Fruit fly (Drosophila melanogaster) whole organism, embryonic: ENCODE data around the gene Ir87a.

ENCODE experiments used
- Asciz ChIP-seq: fragments of 200-800 bp; sonication (Bioruptor generic); optimal IDR thresholded peaks from 2 replicates; lab custom pipeline; 2017; ENCODE audit warnings: missing biosample characterization, mild to moderate bottlenecking, missing genetic modification characterization, missing genetic modification reagents
- Atf6 ChIP-seq: fragments of 200-800 bp; sonication (Bioruptor generic); IDR thresholded peaks from 2 replicates; pipeline ENCODE4 v1.3.6; 2022; ENCODE audit warnings: missing biosample characterization, missing genetic modification characterization
- B-H1 ChIP-seq: fragments of 200-800 bp; sonication (Bioruptor generic); IDR thresholded peaks from 3 replicates; pipeline ENCODE4 v1.3.6; 2022; ENCODE audit warnings: missing biosample characterization, missing genetic modification characterization
- C15 ChIP-seq: fragments of 200-800 bp; sonication (Bioruptor generic); IDR thresholded peaks from 3 replicates; pipeline ENCODE4 v1.3.6; 2022; ENCODE audit warnings: missing biosample characterization, missing genetic modification characterization
- CG10147 ChIP-seq: fragments of 200-800 bp; sonication (Bioruptor generic); optimal IDR thresholded peaks from 2 replicates; lab custom pipeline; 2019; ENCODE audit warnings: missing biosample characterization, mild to moderate bottlenecking, missing genetic modification characterization, moderate library complexity
- CG10267 ChIP-seq: fragments of 200-800 bp; sonication (Bioruptor generic); optimal IDR thresholded peaks from 2 replicates; lab custom pipeline; 2018; ENCODE audit warnings: missing biosample characterization, mild to moderate bottlenecking, missing genetic modification characterization, moderate library complexity
- CG1233 ChIP-seq: fragments of 200-800 bp; sonication (Bioruptor generic); optimal IDR thresholded peaks from 4 replicates; lab custom pipeline; 2018; ENCODE audit warnings: missing biosample characterization, mild to moderate bottlenecking, missing genetic modification characterization
- CG15011 ChIP-seq: fragments of 200-800 bp; sonication (Bioruptor generic); optimal IDR thresholded peaks from 3 replicates; lab custom pipeline; 2018; ENCODE audit warnings: missing biosample characterization, mild to moderate bottlenecking, missing genetic modification characterization
- CG17385 ChIP-seq: fragments of 200-800 bp; sonication (Bioruptor generic); optimal IDR thresholded peaks from 3 replicates; lab custom pipeline; 2018; ENCODE audit warnings: missing biosample characterization, mild to moderate bottlenecking, missing genetic modification characterization
- CG1832 ChIP-seq: fragments of 200-800 bp; sonication (Bioruptor generic); optimal IDR thresholded peaks from 2 replicates; lab custom pipeline; 2017; ENCODE audit warnings: missing biosample characterization, mild to moderate bottlenecking, missing genetic modification characterization, inconsistent platforms
- CG18619 ChIP-seq: fragments of 200-800 bp; sonication (Bioruptor generic); optimal IDR thresholded peaks from 3 replicates; lab custom pipeline; 2017; ENCODE audit warnings: missing biosample characterization, mild to moderate bottlenecking, missing genetic modification characterization
- CG2116 ChIP-seq: fragments of 200-800 bp; sonication (Bioruptor generic); optimal IDR thresholded peaks from 3 replicates; lab custom pipeline; 2018; ENCODE audit warnings: missing biosample characterization, mild to moderate bottlenecking, missing genetic modification characterization
- CG3065 ChIP-seq: fragments of 200-800 bp; sonication (Bioruptor generic); optimal IDR thresholded peaks from 2 replicates; lab custom pipeline; 2016; ENCODE audit warnings: missing biosample characterization, missing genetic modification characterization
- CG33557 ChIP-seq: fragments of 200-800 bp; sonication (Bioruptor generic); optimal IDR thresholded peaks from 2 replicates; lab custom pipeline; 2019; ENCODE audit warnings: missing biosample characterization, mild to moderate bottlenecking, missing genetic modification characterization, moderate library complexity
- CG4360 ChIP-seq: fragments of 200-800 bp; sonication (Bioruptor generic); IDR thresholded peaks from 2 replicates; pipeline ENCODE4 v1.3.6; 2022; ENCODE audit warnings: missing biosample characterization, missing genetic modification characterization
- CG43689 ChIP-seq: fragments of 200-800 bp; sonication (Bioruptor generic); IDR thresholded peaks from 2 replicates; pipeline ENCODE4 v1.3.6; 2022; ENCODE audit warnings: missing biosample characterization, missing genetic modification characterization
- CG4707 ChIP-seq: fragments of 200-800 bp; sonication (Bioruptor generic); optimal IDR thresholded peaks from 2 replicates; lab custom pipeline; 2018; ENCODE audit warnings: missing biosample characterization, mild to moderate bottlenecking, missing genetic modification characterization, moderate library complexity
- CG7556 ChIP-seq: fragments of 200-800 bp; sonication (Bioruptor generic); optimal IDR thresholded peaks from 2 replicates; lab custom pipeline; 2017; ENCODE audit warnings: missing biosample characterization, mild to moderate bottlenecking, missing genetic modification characterization
- Camta ChIP-seq: fragments of 200-800 bp; sonication (Bioruptor generic); optimal IDR thresholded peaks from 2 replicates; lab custom pipeline; 2016; ENCODE audit warnings: missing biosample characterization, missing genetic modification characterization
- Chrac-16 ChIP-seq: fragments of 200-800 bp; sonication (Bioruptor generic); optimal IDR thresholded peaks from 3 replicates; lab custom pipeline; 2016; ENCODE audit warnings: missing biosample characterization, missing genetic modification characterization
- D19A ChIP-seq: fragments of 200-800 bp; optimal IDR thresholded peaks from 3 replicates; lab custom pipeline; 2019; ENCODE audit warnings: missing biosample characterization, mild to moderate bottlenecking, missing genetic modification characterization, moderate library complexity
- Dip2 ChIP-seq: fragments of 200-800 bp; sonication (Bioruptor generic); IDR thresholded peaks from 2 replicates; pipeline ENCODE4 v1.3.6; 2022; ENCODE audit warnings: missing biosample characterization, missing genetic modification characterization
- E2f1 ChIP-seq: fragments of 200-800 bp; sonication (Bioruptor generic); IDR thresholded peaks from 2 replicates; pipeline ENCODE4 v1.3.6; 2022; ENCODE audit warnings: missing biosample characterization, missing genetic modification characterization
- Ets65A ChIP-seq: fragments of 200-800 bp; sonication (Bioruptor generic); peaks from one replicate; lab custom pipeline; 2016; ENCODE audit warnings: missing biosample characterization, missing genetic modification characterization
- HLH54F ChIP-seq: fragments of 200-800 bp; sonication (Bioruptor generic); optimal IDR thresholded peaks from 3 replicates; lab custom pipeline; 2016; ENCODE audit warnings: missing biosample characterization, missing genetic modification characterization
- HLHmδ ChIP-seq: fragments of 200-800 bp; sonication (Bioruptor generic); optimal IDR thresholded peaks from 2 replicates; lab custom pipeline; 2018; ENCODE audit warnings: missing biosample characterization, mild to moderate bottlenecking, missing genetic modification characterization, moderate library complexity
- Hmr ChIP-seq: fragments of 200-800 bp; sonication (Bioruptor generic); optimal IDR thresholded peaks from 3 replicates; lab custom pipeline; 2017; ENCODE audit warnings: mild to moderate bottlenecking, missing biosample characterization, missing genetic modification reagents, missing genetic modification characterization
- Hr51 ChIP-seq, 2 experiments: fragments of 200-800 bp; sonication (Bioruptor generic); optimal IDR thresholded peaks; 2 replicates in 1 of 2; 3 replicates in 1 of 2; lab custom pipeline; 2016 to 2018; ENCODE audit warnings: missing biosample characterization in 2 of 2, missing genetic modification characterization in 2 of 2, mild to moderate bottlenecking in 1 of 2, moderate library complexity in 1 of 2
- Optix ChIP-seq: fragments of 200-800 bp; sonication (Bioruptor generic); IDR thresholded peaks from 3 replicates; pipeline ENCODE4 v1.3.6; 2022; ENCODE audit warnings: missing biosample characterization, missing genetic modification characterization
- Rx ChIP-seq: fragments of 200-800 bp; sonication (Bioruptor generic); IDR thresholded peaks from 2 replicates; pipeline ENCODE4 v1.3.6; 2022; ENCODE audit warnings: missing biosample characterization, missing genetic modification characterization
- Six4 ChIP-seq: fragments of 200-800 bp; sonication (Bioruptor generic); optimal IDR thresholded peaks from 2 replicates; lab custom pipeline; 2016; ENCODE audit warnings: missing biosample characterization, missing genetic modification characterization
- Tbp ChIP-seq: fragments of >200 bp; optimal IDR thresholded peaks from 2 replicates; lab custom pipeline; 2018; ENCODE audit warnings: missing biosample characterization, missing genetic modification characterization
- bab2 ChIP-seq: fragments of 200-800 bp; sonication (Bioruptor generic); optimal IDR thresholded peaks from 2 replicates; lab custom pipeline; 2016; ENCODE audit warnings: missing biosample characterization, missing genetic modification characterization
- chm ChIP-seq: fragments of 200-800 bp; sonication (Bioruptor generic); IDR thresholded peaks from 2 replicates; pipeline ENCODE4 v1.3.6; 2022; ENCODE audit warnings: missing biosample characterization, missing genetic modification characterization
- croc ChIP-seq: fragments of 200-800 bp; sonication (Bioruptor generic); conservative IDR thresholded peaks from 3 replicates; pipeline ENCODE4 v1.3.6; 2022; ENCODE audit warnings: missing biosample characterization, missing genetic modification characterization
- dysf ChIP-seq: fragments of 200-800 bp; sonication (Bioruptor generic); IDR thresholded peaks from 3 replicates; pipeline ENCODE4 v1.3.6; 2022; ENCODE audit warnings: missing biosample characterization, missing genetic modification characterization
- ems ChIP-seq: fragments of 200-800 bp; sonication (Bioruptor generic); optimal IDR thresholded peaks from 3 replicates; lab custom pipeline; 2016; ENCODE audit warnings: missing biosample characterization, missing genetic modification characterization
- fd64A ChIP-seq: fragments of 200-800 bp; sonication (Bioruptor generic); optimal IDR thresholded peaks from 3 replicates; lab custom pipeline; 2018; ENCODE audit warnings: missing biosample characterization, mild to moderate bottlenecking, missing genetic modification characterization
- gcm2 ChIP-seq: fragments of 200-800 bp; sonication (Bioruptor generic); optimal IDR thresholded peaks from 2 replicates; lab custom pipeline; 2016; ENCODE audit warnings: missing biosample characterization, missing genetic modification characterization
- gem ChIP-seq: fragments of 200-800 bp; sonication (Bioruptor generic); optimal IDR thresholded peaks from 2 replicates; lab custom pipeline; 2019; ENCODE audit warnings: missing biosample characterization, mild to moderate bottlenecking, missing genetic modification characterization, moderate library complexity
- gsb ChIP-seq: fragments of 200-800 bp; sonication (Bioruptor generic); IDR thresholded peaks from 2 replicates; pipeline ENCODE4 v1.3.6; 2022; ENCODE audit warnings: missing biosample characterization, missing genetic modification characterization
- gt ChIP-seq: fragments of 200-800 bp; sonication (Bioruptor generic); IDR thresholded peaks from 2 replicates; pipeline ENCODE4 v1.3.6; 2022; ENCODE audit warnings: missing biosample characterization, missing genetic modification characterization
- ham ChIP-seq: fragments of 200-800 bp; sonication (Bioruptor generic); IDR thresholded peaks from 2 replicates; pipeline ENCODE4 v1.3.6; 2022; ENCODE audit warnings: missing biosample characterization, missing genetic modification characterization
- jumu ChIP-seq: fragments of 200-800 bp; sonication (Bioruptor generic); optimal IDR thresholded peaks from 3 replicates; lab custom pipeline; 2016; ENCODE audit warnings: missing biosample characterization, missing genetic modification characterization
- kni ChIP-seq: fragments of 200-800 bp; sonication (Bioruptor generic); optimal IDR thresholded peaks from 3 replicates; lab custom pipeline; 2017; ENCODE audit warnings: mild to moderate bottlenecking, missing biosample characterization, missing genetic modification reagents, missing genetic modification characterization
- knrl ChIP-seq: fragments of 200-800 bp; sonication (Bioruptor generic); IDR thresholded peaks from 3 replicates; pipeline ENCODE4 v1.3.6; 2022; ENCODE audit warnings: missing biosample characterization, missing genetic modification characterization; ENCODE audit not compliant: partially characterized antibody
- lilli ChIP-seq: fragments of 200-800 bp; sonication (Bioruptor generic); optimal IDR thresholded peaks from 3 replicates; lab custom pipeline; 2016; ENCODE audit warnings: missing biosample characterization, missing genetic modification characterization
- lmd ChIP-seq: fragments of 200-800 bp; sonication (Bioruptor generic); IDR thresholded peaks from 2 replicates; pipeline ENCODE4 v1.3.6; 2022; ENCODE audit warnings: missing biosample characterization, missing genetic modification characterization
- mirr ChIP-seq: fragments of 200-800 bp; sonication (Bioruptor generic); optimal IDR thresholded peaks from 3 replicates; lab custom pipeline; 2018; ENCODE audit warnings: missing biosample characterization, mild to moderate bottlenecking, missing genetic modification characterization
- trem ChIP-seq: fragments of 200-800 bp; optimal IDR thresholded peaks from 3 replicates; lab custom pipeline; 2019; ENCODE audit warnings: missing biosample characterization, mild to moderate bottlenecking, missing genetic modification characterization, moderate library complexity
- usp ChIP-seq: fragments of >200 bp; optimal IDR thresholded peaks from 2 replicates; lab custom pipeline; 2017; ENCODE audit warnings: missing biosample characterization, missing genetic modification characterization
- vfl ChIP-seq: fragments of 200-800 bp; sonication (Bioruptor generic); optimal IDR thresholded peaks from 2 replicates; lab custom pipeline; 2016; ENCODE audit warnings: missing biosample characterization, missing genetic modification characterization

Ir87a gene

dm6 chr3R:13446489-13446888 lies 26.4 kb downstream of the Ir87a start (continued):
- TF ChIP-seq lmd (GFP tag; lab: Robert Waterston, UW) = peak; percentile 60; the same call in 1 of the 2 replicates
- TF ChIP-seq gcm2 = no peak
- TF ChIP-seq Camta = peak; percentile 22
- TF ChIP-seq jumu (GFP tag; lab: Kevin White, UChicago) = peak; percentile 8
- no peak for TF ChIP-seq fd64A (GFP tag; lab: Kevin White, UChicago)
- TF ChIP-seq CG4360 (GFP tag; lab: Robert Waterston, UW) = no peak
- peak; percentile 6 for TF ChIP-seq bab2 (GFP tag; lab: Kevin White, UChicago)
- TF ChIP-seq Optix = no peak
- TF ChIP-seq Atf6 (GFP tag; lab: Robert Waterston, UW) = no peak
- peak; percentile 68; the same call in 2 of the 3 replicates for TF ChIP-seq dysf (GFP tag; lab: Robert Waterston, UW)
- TF ChIP-seq E2f1 = 0 out of 2 replicates have a peak, but pooled peaks have one; percentile 13
- no peak for TF ChIP-seq CG33557 (GFP tag; lab: Kevin White, UChicago)
- TF ChIP-seq CG15011 (GFP tag; lab: Kevin White, UChicago) = no peak
- TF ChIP-seq D19A = peak; percentile 15
- TF ChIP-seq vfl (GFP tag; lab: Kevin White, UChicago) = no peak
- no peak for TF ChIP-seq kni (GFP tag; lab: Kevin White, UChicago)
- TF ChIP-seq Tbp = no peak
- TF ChIP-seq Chrac-16 = peak; percentile 5
- TF ChIP-seq Hmr (GFP tag; lab: Kevin White, UChicago) = no peak
- no peak for TF ChIP-seq CG1832 (GFP tag; lab: Kevin White, UChicago)
- no peak for TF ChIP-seq CG10147
- no peak for TF ChIP-seq gt (GFP tag; lab: Robert Waterston, UW)
- TF ChIP-seq CG43689 (GFP tag; lab: Robert Waterston, UW) = no peak
- TF ChIP-seq Asciz (GFP tag; lab: Kevin White, UChicago) = peak; percentile 8
- no peak for TF ChIP-seq gsb (GFP tag; lab: Robert Waterston, UW)
- TF ChIP-seq HLH54F (GFP tag; lab: Kevin White, UChicago) = no peak
- TF ChIP-seq Rx (GFP tag; lab: Robert Waterston, UW) = no peak
- TF ChIP-seq B-H1 (GFP tag; lab: Robert Waterston, UW) = no peak
- TF ChIP-seq CG17385 (GFP tag; lab: Kevin White, UChicago) = peak; percentile 34
- peak; percentile 1 for TF ChIP-seq CG18619 (GFP tag; lab: Kevin White, UChicago)
- TF ChIP-seq trem = peak; percentile 26
- TF ChIP-seq HLHmδ (GFP tag; lab: Kevin White, UChicago) = no peak
- no peak for TF ChIP-seq knrl (GFP tag; lab: Robert Waterston, UW)
- TF ChIP-seq Ets65A = peak; percentile 60
- no peak for TF ChIP-seq Dip2 (GFP tag; lab: Robert Waterston, UW)
- no peak for TF ChIP-seq chm (GFP tag; lab: Robert Waterston, UW)
- TF ChIP-seq CG3065 (GFP tag; lab: Kevin White, UChicago) = no peak
- peak; percentile 57 for TF ChIP-seq CG7556
- no peak for TF ChIP-seq CG2116 (GFP tag; lab: Kevin White, UChicago)
- TF ChIP-seq croc (GFP tag; lab: Robert Waterston, UW) = no peak; the same call in 2 of the 3 replicates
- TF ChIP-seq CG4707 (GFP tag; lab: Kevin White, UChicago) = no peak
- TF ChIP-seq ems (GFP tag; lab: Kevin White, UChicago) = peak; percentile 7
- TF ChIP-seq Hr51 (GFP tag; optimal IDR thresholded peaks at IDR 0.05; lab: Kevin White, UChicago) = peak in 1 of 2 experiments; percentile 67
- TF ChIP-seq mirr (GFP tag; lab: Kevin White, UChicago) = no peak
- TF ChIP-seq C15 = no peak
- no peak for TF ChIP-seq usp (GFP tag; lab: Kevin White, UChicago)
- peak; percentile 56 for TF ChIP-seq lilli (GFP tag; lab: Kevin White, UChicago)
- peak; percentile 6 for TF ChIP-seq Six4 (GFP tag; lab: Kevin White, UChicago)
- peak; percentile 19 for TF ChIP-seq CG1233 (GFP tag; lab: Kevin White, UChicago)
- TF ChIP-seq CG10267 = peak; percentile 41
- no peak for TF ChIP-seq ham (GFP tag; lab: Robert Waterston, UW)
- peak; percentile 81 for TF ChIP-seq gem (tag; lab: Kevin White, UChicago)
